Worm (Caenorhabditis elegans): Measurements from ENCODE around the gene sdz-23.
A peak's percentile ranks its signal among the peaks of the same experiment; 100 is the strongest.

sdz-23 gene

ce11 chrV:8062074-8062473 is 37.3 kb upstream of the sdz-23 start, which contains the start of gene str-139:
TSS of gene str-139 (minus strand) at chrV:8062174.
- TF ChIP-seq peb-1 (tag; optimal IDR thresholded peaks at IDR 0.05) (no peak), elt-1 (tag; optimal IDR thresholded peaks at IDR 0.05) (no peak), unc-62 (GFP tag; optimal IDR thresholded peaks at IDR 0.05) (no peak), nhr-6 (tag; optimal IDR thresholded peaks at IDR 0.05) (no peak), egl-27 (tag; optimal IDR thresholded peaks at IDR 0.05) (no peak), nhr-21 (tag; optimal IDR thresholded peaks at IDR 0.05) (no peak), ztf-4 (tag; optimal IDR thresholded peaks at IDR 0.05) (no peak)

ce11 chrV:8067800-8068199 is 31.6 kb upstream of the sdz-23 start, which contains the start of gene str-140:
TSS of gene str-140 (minus strand) at chrV:8067900.
- no peak for TF ChIP-seq nhr-77 (tag; optimal IDR thresholded peaks at IDR 0.05)
- TF ChIP-seq Y55F3AM.14 (GFP tag; optimal IDR thresholded peaks at IDR 0.05), result no peak
- TF ChIP-seq aly-2 (tag; optimal IDR thresholded peaks at IDR 0.05), result no peak
- TF ChIP-seq sma-9 (GFP tag; optimal IDR thresholded peaks at IDR 0.05), result no peak
- TF ChIP-seq sma-9 (tag; optimal IDR thresholded peaks at IDR 0.05), result no peak
- TF ChIP-seq unc-39 (tag; optimal IDR thresholded peaks at IDR 0.05), result no peak
- TF ChIP-seq ztf-1 (GFP tag; conservative IDR thresholded peaks at IDR 0.05), result no peak
- TF ChIP-seq lin-39 (tag; optimal IDR thresholded peaks at IDR 0.05), result no peak
- TF ChIP-seq nhr-11 (tag; optimal IDR thresholded peaks at IDR 0.05), result no peak
- no peak for TF ChIP-seq ztf-4 (tag; optimal IDR thresholded peaks at IDR 0.05)
- no peak for TF ChIP-seq elt-1 (tag; optimal IDR thresholded peaks at IDR 0.05)
- TF ChIP-seq R02D3.7 (tag; optimal IDR thresholded peaks at IDR 0.05), result no peak
- no peak for TF ChIP-seq unc-55 (GFP tag; optimal IDR thresholded peaks at IDR 0.05)
- no peak for TF ChIP-seq blmp-1 (tag; optimal IDR thresholded peaks at IDR 0.05; ENCODE audit: insufficient read depth)
- no peak for TF ChIP-seq C34F6.9 (tag; optimal IDR thresholded peaks at IDR 0.05)
- no peak for TF ChIP-seq sma-3 (GFP tag; optimal IDR thresholded peaks at IDR 0.05)
- TF ChIP-seq unc-62 (GFP tag; optimal IDR thresholded peaks at IDR 0.05), result no peak

ce11 chrV:8069637-8070036 is 29.8 kb upstream of the sdz-23 start, which contains the start of gene str-143:
TSS of gene str-143 (minus strand) at chrV:8069737.
- TF ChIP-seq unc-39 (tag; optimal IDR thresholded peaks at IDR 0.05) (no peak), elt-1 (tag; optimal IDR thresholded peaks at IDR 0.05) (no peak)

ce11 chrV:8072047-8072446 is 27.4 kb upstream of the sdz-23 start, which contains the start of gene str-144:
TSS of gene str-144 (minus strand) at chrV:8072147.
- TF ChIP-seq R02D3.7 (tag; optimal IDR thresholded peaks at IDR 0.05) (no peak), nhr-77 (tag; optimal IDR thresholded peaks at IDR 0.05) (no peak), ama-1 (optimal IDR thresholded peaks at IDR 0.05) (no peak), Y55F3AM.14 (GFP tag; optimal IDR thresholded peaks at IDR 0.05) (no peak), lin-13 (GFP tag; optimal IDR thresholded peaks at IDR 0.05) (no peak), alr-1 (tag; optimal IDR thresholded peaks at IDR 0.05) (no peak), elt-1 (tag; optimal IDR thresholded peaks at IDR 0.05) (no peak), dmd-4 (tag; optimal IDR thresholded peaks at IDR 0.05) (no peak), C34F6.9 (tag; optimal IDR thresholded peaks at IDR 0.05) (no peak)

- TF ChIP-seq sma-3 (GFP tag; optimal IDR thresholded peaks at IDR 0.05), result peak; percentile 14
- no peak for TF ChIP-seq ceh-16 (tag; optimal IDR thresholded peaks at IDR 0.05)
- no peak for TF ChIP-seq unc-62 (GFP tag; optimal IDR thresholded peaks at IDR 0.05)
- TF ChIP-seq mbf-1 (tag; optimal IDR thresholded peaks at IDR 0.05), result no peak
- no peak for TF ChIP-seq ztf-1 (GFP tag; conservative IDR thresholded peaks at IDR 0.05)
- TF ChIP-seq sma-9 (GFP tag; optimal IDR thresholded peaks at IDR 0.05), result peak; percentile 85
- TF ChIP-seq sma-9 (tag; optimal IDR thresholded peaks at IDR 0.05), result no peak
- TF ChIP-seq Y55F3AM.14 (GFP tag; optimal IDR thresholded peaks at IDR 0.05), result no peak
- no peak for TF ChIP-seq ZK546.5 (tag; optimal IDR thresholded peaks at IDR 0.05)
- TF ChIP-seq blmp-1 (tag; optimal IDR thresholded peaks at IDR 0.05; ENCODE audit: insufficient read depth), result peak; percentile 71
- TF ChIP-seq nhr-10 (tag; optimal IDR thresholded peaks at IDR 0.05), result no peak
- no peak for TF ChIP-seq skn-1 (tag; optimal IDR thresholded peaks at IDR 0.05)
- TF ChIP-seq nhr-21 (tag; optimal IDR thresholded peaks at IDR 0.05), result peak; percentile 48
- no peak for TF ChIP-seq elt-3 (tag; optimal IDR thresholded peaks at IDR 0.05)
- TF ChIP-seq mdl-1 (tag; optimal IDR thresholded peaks at IDR 0.05), result no peak
- peak; percentile 30 for TF ChIP-seq fos-1 (tag; optimal IDR thresholded peaks at IDR 0.05)
- TF ChIP-seq lin-11 (tag; optimal IDR thresholded peaks at IDR 0.05), result no peak
- TF ChIP-seq mab-5 (tag; optimal IDR thresholded peaks at IDR 0.05), result no peak
- TF ChIP-seq egl-27 (tag; optimal IDR thresholded peaks at IDR 0.05), result no peak
- no peak for TF ChIP-seq ztf-11 (tag; optimal IDR thresholded peaks at IDR 0.05)
- no peak for TF ChIP-seq C34F6.9 (tag; optimal IDR thresholded peaks at IDR 0.05)
- no peak for TF ChIP-seq peb-1 (tag; optimal IDR thresholded peaks at IDR 0.05)
- no peak for TF ChIP-seq snpc-4 (tag; optimal IDR thresholded peaks at IDR 0.05)
- no peak for TF ChIP-seq crh-2 (tag; optimal IDR thresholded peaks at IDR 0.05)
- no peak for TF ChIP-seq nhr-6 (tag; optimal IDR thresholded peaks at IDR 0.05)
- no peak for TF ChIP-seq lin-13 (GFP tag; optimal IDR thresholded peaks at IDR 0.05)
- TF ChIP-seq lsy-2 (tag; optimal IDR thresholded peaks at IDR 0.05), result no peak
- no peak for TF ChIP-seq R02D3.7 (tag; optimal IDR thresholded peaks at IDR 0.05)
- no peak for TF ChIP-seq nhr-25 (tag; optimal IDR thresholded peaks at IDR 0.05)
- TF ChIP-seq F13H6.1 (tag; optimal IDR thresholded peaks at IDR 0.05), result no peak
- TF ChIP-seq nhr-12 (tag; optimal IDR thresholded peaks at IDR 0.05), result no peak
Observed at ce11 chrV:8073162-8073561, 26.2 kb upstream of the sdz-23 start.

Measured in whole organism, L2 larva.